Fruit fly (Drosophila melanogaster): ENCODE results near the gene Rev1.

The Rev1 gene

dm6 chr3L:654019-654418 is at the start of gene Rev1, which contains the start of gene MED30 (continued):
- TF ChIP-seq CG18599 (GFP tag; optimal IDR thresholded peaks at IDR 0.05) (peak; percentile 96), Kr (GFP tag; optimal IDR thresholded peaks at IDR 0.05) (no peak), Hr39 (optimal IDR thresholded peaks at IDR 0.05) (no peak), CG3995 (GFP tag; optimal IDR thresholded peaks at IDR 0.05) (peak; percentile 90), CG14710 (tag; optimal IDR thresholded peaks at IDR 0.05) (peak; percentile 93), odd (GFP tag; optimal IDR thresholded peaks at IDR 0.05) (no peak), cg (GFP tag; optimal IDR thresholded peaks at IDR 0.05) (no peak), CG13123 (GFP tag; optimal IDR thresholded peaks at IDR 0.05) (peak; percentile 91), CG4617 (GFP tag; optimal IDR thresholded peaks at IDR 0.05; ENCODE audit: borderline replicate concordance) (peak; percentile 97), CG17361 (GFP tag; IDR thresholded peaks at IDR 0.05) (peak; percentile 93), CG6175 (GFP tag; IDR thresholded peaks at IDR 0.05) (peak; percentile 78; the same call in 2 of the 3 replicates), Mad (GFP tag; optimal IDR thresholded peaks at IDR 0.05) (peak; percentile 95), nerfin-1 (tag; optimal IDR thresholded peaks at IDR 0.05) (peak; percentile 89), Chrac-16 (GFP tag; optimal IDR thresholded peaks at IDR 0.05) (peak; percentile 95), CG18764 (GFP tag; optimal IDR thresholded peaks at IDR 0.05) (peak; percentile 88), dm (GFP tag; optimal IDR thresholded peaks at IDR 0.05) (peak; percentile 93), D19A (tag; optimal IDR thresholded peaks at IDR 0.05) (peak; percentile 79), CG1603 (tag; optimal IDR thresholded peaks at IDR 0.05) (peak; percentile 92), zen2 (GFP tag; IDR thresholded peaks at IDR 0.05; ENCODE audit: partially characterized antibody) (no peak; the same call in 2 of the 3 replicates), CG9876 (GFP tag; optimal IDR thresholded peaks at IDR 0.05) (peak; percentile 94), CoRest (tag; optimal IDR thresholded peaks at IDR 0.05) (peak; percentile 92), H2.0 (GFP tag; IDR thresholded peaks at IDR 0.05) (peak; percentile 89), chif (GFP tag; optimal IDR thresholded peaks at IDR 0.05) (peak; percentile 93 to 95), br (optimal IDR thresholded peaks at IDR 0.05) (no peak), CG7372 (GFP tag; IDR thresholded peaks at IDR 0.05) (peak; percentile 87), CG7786 (GFP tag; optimal IDR thresholded peaks at IDR 0.05) (peak; percentile 97), Trl (optimal IDR thresholded peaks at IDR 0.05) (no peak), Trl (GFP tag; optimal IDR thresholded peaks at IDR 0.05) (peak; percentile 98), fd3F (GFP tag; optimal IDR thresholded peaks at IDR 0.05) (peak; percentile 92), pfk (GFP tag; optimal IDR thresholded peaks at IDR 0.05) (peak; percentile 20), Spps (tag; optimal IDR thresholded peaks at IDR 0.05) (peak; percentile 70), CG4730 (GFP tag; IDR thresholded peaks at IDR 0.05) (peak; percentile 84), CG11398 (GFP tag; optimal IDR thresholded peaks at IDR 0.05) (peak; percentile 93), HmgD (GFP tag; optimal IDR thresholded peaks at IDR 0.05) (peak; percentile 93), her (GFP tag; optimal IDR thresholded peaks at IDR 0.05) (peak; percentile 95), ATbp (GFP tag; optimal IDR thresholded peaks at IDR 0.05) (peak; percentile 86), gce (GFP tag; IDR thresholded peaks at IDR 0.05) (peak; percentile 80), CG1792 (GFP tag; optimal IDR thresholded peaks at IDR 0.05) (peak; percentile 93), CG34376 (GFP tag; optimal IDR thresholded peaks at IDR 0.05) (peak; percentile 91), zf30C (GFP tag; optimal IDR thresholded peaks at IDR 0.05) (peak; percentile 11), gfzf (GFP tag; optimal IDR thresholded peaks at IDR 0.05) (peak; percentile 48), CG6689 (GFP tag; IDR thresholded peaks at IDR 0.05) (peak; percentile 87), HHEX (GFP tag; optimal IDR thresholded peaks at IDR 0.05) (peak; percentile 90), oc (tag; optimal IDR thresholded peaks at IDR 0.05) (peak; percentile 85), CG2199 (GFP tag; IDR thresholded peaks at IDR 0.05) (peak; percentile 93), sisA (GFP tag; IDR thresholded peaks at IDR 0.05) (peak; percentile 89), CG13624 (GFP tag; optimal IDR thresholded peaks at IDR 0.05) (peak; percentile 98), lab (GFP tag; optimal IDR thresholded peaks at IDR 0.05) (peak; percentile 97), vnd (GFP tag; IDR thresholded peaks at IDR 0.05; ENCODE audit: partially characterized antibody) (no peak), croc (GFP tag; conservative IDR thresholded peaks at IDR 0.05) (peak; percentile 66), B-H1 (GFP tag; IDR thresholded peaks at IDR 0.05) (peak; percentile 85), vvl (GFP tag; IDR thresholded peaks at IDR 0.05) (peak; percentile 83)
